Worm (Caenorhabditis elegans) whole organism, midembryonic: ENCODE measurements around the gene set-8.

ENCODE experiments used
- T22C8.4 ChIP-seq: fragments of 200-800 bp; sonication (Bioruptor generic); IDR thresholded peaks from 2 replicates; pipeline ENCODE4 v1.3.6; 2022; ENCODE audit warnings: missing genetic modification characterization, missing compliant biosample characterization
- cog-1 ChIP-seq: sonication (generic microtip); optimal IDR thresholded peaks from 2 replicates; lab custom pipeline; 2016; ENCODE audit warnings: missing genetic modification characterization, missing compliant biosample characterization
- flt-1 ChIP-seq: fragments of 200-800 bp; sonication (Bioruptor generic); IDR thresholded peaks from 2 replicates; pipeline ENCODE4 v1.3.6; 2022; ENCODE audit warnings: missing genetic modification characterization, missing compliant biosample characterization
- ztf-29 ChIP-seq: fragments of 200-800 bp; sonication (Bioruptor generic); IDR thresholded peaks from 2 replicates; pipeline ENCODE4 v1.3.6; 2022; ENCODE audit warnings: missing genetic modification reagents, missing genetic modification characterization, missing compliant biosample characterization

DNA sequence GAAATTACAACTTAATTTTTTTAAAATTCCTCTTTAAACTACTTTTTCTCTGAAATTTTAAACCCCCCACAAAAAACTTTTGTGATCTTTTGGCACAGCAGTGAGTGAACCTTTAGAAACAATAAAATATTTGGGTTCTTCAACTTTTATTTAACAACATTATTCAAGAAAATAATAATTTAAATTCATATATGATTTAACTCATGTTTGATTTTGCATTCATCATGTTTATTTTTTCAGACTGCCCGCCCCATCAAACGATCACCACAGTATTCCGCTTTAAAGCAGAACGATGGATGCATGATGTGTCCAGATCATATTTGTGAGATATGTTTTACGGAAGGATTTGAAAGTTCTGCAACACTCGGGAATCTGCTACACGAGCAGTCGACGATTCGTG, at the start of gene set-8:
- no peak for TF ChIP-seq flt-1
- no peak for TF ChIP-seq T22C8.4 (GFP tag; lab: Robert Waterston, UW)
- TF ChIP-seq ztf-29: no peak
- no peak for TF ChIP-seq cog-1
